Worm (Caenorhabditis elegans): ENCODE data around the gene hpa-1.

DNA sequence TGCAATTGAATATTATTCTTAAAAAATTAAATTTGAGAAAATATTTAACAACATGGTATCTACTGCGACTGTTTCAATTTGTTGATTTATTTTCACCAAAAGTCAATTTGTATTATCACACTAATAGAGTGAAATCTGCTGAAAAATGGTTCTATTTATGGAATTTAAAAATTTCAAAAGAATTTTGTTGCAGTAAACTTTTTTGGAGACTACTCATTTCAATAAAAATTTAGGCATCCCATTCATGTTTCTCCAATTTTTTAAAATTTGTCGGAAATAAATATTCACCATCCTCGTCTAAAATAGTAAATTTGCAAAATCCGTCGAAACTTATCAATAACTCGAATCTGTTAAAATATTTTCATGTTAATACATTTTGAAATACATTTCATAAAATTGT, 46.9 kb downstream of the hpa-1 start:
- TF ChIP-seq lsy-2 (tag; optimal IDR thresholded peaks at IDR 0.05) (no peak), elt-1 (tag; optimal IDR thresholded peaks at IDR 0.05) (no peak)

Data from whole organism, L2 larva.